Fruit fly (Drosophila melanogaster) whole organism, embryonic: ENCODE measurements around the gene CG5107.

ENCODE experiments used
- Ada2b ChIP-seq: fragments of 200-800 bp; sonication (Bioruptor generic); IDR thresholded peaks from 2 replicates; pipeline ENCODE4 v1.3.6; 2022; ENCODE audit warnings: missing biosample characterization, missing genetic modification characterization
- Adf1 ChIP-seq: fragments of 200-800 bp; sonication (Bioruptor generic); IDR thresholded peaks from 2 replicates; pipeline ENCODE4 v1.3.6; 2022; ENCODE audit warnings: missing biosample characterization, missing genetic modification characterization
- Bgb ChIP-seq: fragments of 200-800 bp; sonication (Bioruptor generic); IDR thresholded peaks from 2 replicates; pipeline ENCODE4 v1.3.6; 2022; ENCODE audit warnings: missing biosample characterization, missing genetic modification characterization; ENCODE audit not compliant: partially characterized antibody
- CG1024 ChIP-seq: fragments of 200-800 bp; sonication (Bioruptor generic); IDR thresholded peaks from 2 replicates; pipeline ENCODE4 v1.3.6; 2022; ENCODE audit warnings: missing biosample characterization, missing genetic modification characterization
- CG10431 ChIP-seq: fragments of 200-800 bp; sonication (Bioruptor generic); optimal IDR thresholded peaks from 3 replicates; lab custom pipeline; 2018; ENCODE audit warnings: missing biosample characterization, mild to moderate bottlenecking, missing genetic modification characterization
- CG10959 ChIP-seq: fragments of 200-800 bp; sonication (Bioruptor generic); IDR thresholded peaks from 2 replicates; pipeline ENCODE4 v1.3.6; 2022; ENCODE audit warnings: missing biosample characterization, missing genetic modification characterization
- CG11723 ChIP-seq: fragments of 200-800 bp; sonication (Bioruptor generic); optimal IDR thresholded peaks from 2 replicates; lab custom pipeline; 2017; ENCODE audit warnings: missing biosample characterization, mild to moderate bottlenecking, missing genetic modification characterization
- CG1233 ChIP-seq: fragments of 200-800 bp; sonication (Bioruptor generic); optimal IDR thresholded peaks from 4 replicates; lab custom pipeline; 2018; ENCODE audit warnings: missing biosample characterization, mild to moderate bottlenecking, missing genetic modification characterization
- CG13287 ChIP-seq: fragments of 200-800 bp; sonication (Bioruptor generic); IDR thresholded peaks from 2 replicates; pipeline ENCODE4 v1.3.6; 2022; ENCODE audit warnings: missing biosample characterization, missing genetic modification characterization; ENCODE audit not compliant: partially characterized antibody
- CG13775 ChIP-seq: fragments of 200-800 bp; sonication (Bioruptor generic); optimal IDR thresholded peaks from 3 replicates; lab custom pipeline; 2017; ENCODE audit warnings: missing biosample characterization, mild to moderate bottlenecking, missing genetic modification characterization
- CG14965 ChIP-seq: fragments of 200-800 bp; sonication (Bioruptor generic); optimal IDR thresholded peaks from 2 replicates; lab custom pipeline; 2016; ENCODE audit warnings: missing biosample characterization, missing genetic modification characterization, borderline replicate concordance
- CG15479 ChIP-seq: fragments of 200-800 bp; sonication (Bioruptor generic); optimal IDR thresholded peaks from 3 replicates; lab custom pipeline; 2019; ENCODE audit warnings: missing biosample characterization, mild to moderate bottlenecking, missing genetic modification characterization, moderate library complexity
- CG2202 ChIP-seq: fragments of 200-800 bp; sonication (Bioruptor generic); optimal IDR thresholded peaks from 2 replicates; lab custom pipeline; 2018; ENCODE audit warnings: missing biosample characterization, mild to moderate bottlenecking, missing genetic modification characterization
- CG3407 ChIP-seq: fragments of 200-800 bp; sonication (Bioruptor generic); optimal IDR thresholded peaks from 2 replicates; lab custom pipeline; 2018; ENCODE audit warnings: missing biosample characterization, mild to moderate bottlenecking, missing genetic modification characterization
- CG7372 ChIP-seq: fragments of 200-800 bp; sonication (Bioruptor generic); IDR thresholded peaks from 2 replicates; pipeline ENCODE4 v1.3.6; 2022; ENCODE audit warnings: missing biosample characterization, missing genetic modification characterization
- CG9727 ChIP-seq: fragments of 200-800 bp; sonication (Bioruptor generic); optimal IDR thresholded peaks from 3 replicates; lab custom pipeline; 2017; ENCODE audit warnings: missing biosample characterization, mild to moderate bottlenecking, missing genetic modification characterization
- Deaf1 ChIP-seq: fragments of 200-800 bp; optimal IDR thresholded peaks from 3 replicates; lab custom pipeline; 2019; ENCODE audit warnings: missing biosample characterization, mild to moderate bottlenecking, missing genetic modification characterization, moderate library complexity
- Eip74EF ChIP-seq, 2 experiments: fragments of 200-800 bp in 1 of 2; fragments of >200 bp in 1 of 2; sonication (Bioruptor generic) in 1 of 2; optimal IDR thresholded peaks; 2 replicates each; lab custom pipeline; 2017 to 2019; ENCODE audit warnings: missing biosample characterization in 2 of 2, missing genetic modification characterization in 2 of 2, mild to moderate bottlenecking in 1 of 2, moderate library complexity in 1 of 2
- HLH3B ChIP-seq: fragments of 200-800 bp; sonication (Bioruptor generic); IDR thresholded peaks from 2 replicates; pipeline ENCODE4 v1.3.6; 2022; ENCODE audit warnings: missing biosample characterization, missing genetic modification characterization
- Hmx ChIP-seq: fragments of 200-800 bp; sonication (Bioruptor generic); optimal IDR thresholded peaks from 2 replicates; lab custom pipeline; 2016; ENCODE audit warnings: missing biosample characterization, missing genetic modification characterization
- Lhr ChIP-seq: fragments of 200-800 bp; sonication (Bioruptor generic); optimal IDR thresholded peaks from 3 replicates; lab custom pipeline; 2017; ENCODE audit warnings: mild to moderate bottlenecking, missing biosample characterization, missing genetic modification reagents, missing genetic modification characterization
- MBD-R2 ChIP-seq: fragments of 200-800 bp; sonication (Bioruptor generic); IDR thresholded peaks from 2 replicates; pipeline ENCODE4 v1.3.6; 2022; ENCODE audit warnings: missing biosample characterization, missing genetic modification characterization
- Nf-YB ChIP-seq: fragments of 200-800 bp; sonication (Bioruptor generic); optimal IDR thresholded peaks from 3 replicates; lab custom pipeline; 2019; ENCODE audit warnings: missing biosample characterization, mild to moderate bottlenecking, missing genetic modification characterization, moderate library complexity
- Ravus ChIP-seq: fragments of 200-800 bp; sonication (Bioruptor generic); IDR thresholded peaks from 2 replicates; pipeline ENCODE4 v1.3.6; 2022; ENCODE audit warnings: missing biosample characterization, missing genetic modification characterization
- Spps ChIP-seq: fragments of 200-800 bp; sonication (Bioruptor generic); optimal IDR thresholded peaks from 2 replicates; lab custom pipeline; 2018; ENCODE audit warnings: missing biosample characterization, mild to moderate bottlenecking, missing genetic modification characterization
- Vsx1 ChIP-seq: fragments of 200-800 bp; sonication (Bioruptor generic); optimal IDR thresholded peaks from 2 replicates; lab custom pipeline; 2017; ENCODE audit warnings: missing biosample characterization, mild to moderate bottlenecking, missing genetic modification characterization, missing genetic modification reagents
- aop ChIP-seq: fragments of 200-800 bp; sonication (Bioruptor generic); IDR thresholded peaks from 2 replicates; pipeline ENCODE4 v1.3.6; 2022; ENCODE audit warnings: missing biosample characterization, missing genetic modification characterization
- ap ChIP-seq: fragments of 200-800 bp; sonication (Bioruptor generic); IDR thresholded peaks from 2 replicates; pipeline ENCODE4 v1.3.6; 2022; ENCODE audit warnings: missing biosample characterization, missing genetic modification characterization
- ase ChIP-seq: fragments of 200-800 bp; sonication (Bioruptor generic); IDR thresholded peaks from 3 replicates; pipeline ENCODE4 v1.3.6; 2022; ENCODE audit warnings: missing biosample characterization, missing genetic modification characterization
- az2 ChIP-seq: fragments of 200-800 bp; sonication (Bioruptor generic); optimal IDR thresholded peaks from 3 replicates; lab custom pipeline; 2016; ENCODE audit warnings: missing biosample characterization, missing genetic modification characterization
- cg ChIP-seq: fragments of 200-800 bp; sonication (Bioruptor generic); optimal IDR thresholded peaks from 3 replicates; lab custom pipeline; 2019; ENCODE audit warnings: missing biosample characterization, mild to moderate bottlenecking, missing genetic modification characterization, moderate library complexity
- dati ChIP-seq: fragments of 200-800 bp; sonication (Bioruptor generic); IDR thresholded peaks from 2 replicates; pipeline ENCODE4 v1.3.6; 2022; ENCODE audit warnings: missing biosample characterization, missing genetic modification characterization
- dmrt99B ChIP-seq: fragments of 200-800 bp; sonication (Bioruptor generic); optimal IDR thresholded peaks from 2 replicates; lab custom pipeline; 2018; ENCODE audit warnings: missing biosample characterization, mild to moderate bottlenecking, missing genetic modification characterization, moderate library complexity
- emc ChIP-seq: fragments of 200-800 bp; sonication (Bioruptor generic); optimal IDR thresholded peaks from 2 replicates; lab custom pipeline; 2016; ENCODE audit warnings: missing biosample characterization, missing genetic modification characterization
- en ChIP-seq: fragments of 200-800 bp; sonication (Bioruptor generic); optimal IDR thresholded peaks from 2 replicates; lab custom pipeline; 2016; ENCODE audit warnings: missing biosample characterization, missing genetic modification characterization
- fd96Cb ChIP-seq: fragments of 200-800 bp; sonication (Bioruptor generic); optimal IDR thresholded peaks from 2 replicates; lab custom pipeline; 2018; ENCODE audit warnings: missing biosample characterization, mild to moderate bottlenecking, missing genetic modification characterization, moderate library complexity
- insv ChIP-seq, 2 experiments: fragments of 200-800 bp; sonication (Bioruptor generic); optimal IDR thresholded peaks; 3 replicates each; lab custom pipeline; 2016 to 2018; ENCODE audit warnings: missing biosample characterization in 2 of 2, missing genetic modification characterization in 2 of 2
- kay ChIP-seq: fragments of 200-800 bp; sonication (Bioruptor generic); optimal IDR thresholded peaks from 2 replicates; lab custom pipeline; 2016; ENCODE audit warnings: missing biosample characterization, missing genetic modification characterization
- kni ChIP-seq: fragments of 200-800 bp; sonication (Bioruptor generic); optimal IDR thresholded peaks from 3 replicates; lab custom pipeline; 2017; ENCODE audit warnings: mild to moderate bottlenecking, missing biosample characterization, missing genetic modification reagents, missing genetic modification characterization
- knrl ChIP-seq: fragments of 200-800 bp; sonication (Bioruptor generic); IDR thresholded peaks from 3 replicates; pipeline ENCODE4 v1.3.6; 2022; ENCODE audit warnings: missing biosample characterization, missing genetic modification characterization; ENCODE audit not compliant: partially characterized antibody
- lbe ChIP-seq: fragments of 200-800 bp; sonication (Bioruptor generic); optimal IDR thresholded peaks from 2 replicates; lab custom pipeline; 2016; ENCODE audit warnings: missing biosample characterization, mild to moderate bottlenecking, missing genetic modification characterization
- prd ChIP-seq, 3 experiments: fragments of >200 bp in 2 of 3; fragments of 200-800 bp in 1 of 3; sonication (Bioruptor generic) in 1 of 3; optimal IDR thresholded peaks in 2 of 3; IDR thresholded peaks in 1 of 3; 2 replicates in 2 of 3; 3 replicates in 1 of 3; pipeline versions ENCODE4 v1.3.6 to Lab custom; 2017 to 2022; ENCODE audit warnings: missing biosample characterization in 1 of 3, missing genetic modification characterization in 1 of 3
- psq ChIP-seq: fragments of 200-800 bp; sonication (Bioruptor generic); optimal IDR thresholded peaks from 2 replicates; lab custom pipeline; 2017; ENCODE audit warnings: missing biosample characterization, missing genetic modification characterization
- salm ChIP-seq: fragments of 200-800 bp; sonication (Bioruptor generic); optimal IDR thresholded peaks from 2 replicates; lab custom pipeline; 2018; ENCODE audit warnings: missing biosample characterization, mild to moderate bottlenecking, missing genetic modification characterization
- sc ChIP-seq, 3 experiments: fragments of >200 bp in 2 of 3; fragments of 200-800 bp in 1 of 3; sonication (Bioruptor generic) in 1 of 3; optimal IDR thresholded peaks; 2 replicates in 2 of 3; 3 replicates in 1 of 3; lab custom pipeline; 2017; ENCODE audit warnings: mild to moderate bottlenecking in 1 of 3, missing biosample characterization in 1 of 3, missing genetic modification characterization in 1 of 3, missing genetic modification reagents in 1 of 3
- tin ChIP-seq: fragments of 200-800 bp; sonication (Bioruptor generic); optimal IDR thresholded peaks from 3 replicates; lab custom pipeline; 2016; ENCODE audit warnings: missing biosample characterization, missing genetic modification characterization

CG5107 gene

DNA sequence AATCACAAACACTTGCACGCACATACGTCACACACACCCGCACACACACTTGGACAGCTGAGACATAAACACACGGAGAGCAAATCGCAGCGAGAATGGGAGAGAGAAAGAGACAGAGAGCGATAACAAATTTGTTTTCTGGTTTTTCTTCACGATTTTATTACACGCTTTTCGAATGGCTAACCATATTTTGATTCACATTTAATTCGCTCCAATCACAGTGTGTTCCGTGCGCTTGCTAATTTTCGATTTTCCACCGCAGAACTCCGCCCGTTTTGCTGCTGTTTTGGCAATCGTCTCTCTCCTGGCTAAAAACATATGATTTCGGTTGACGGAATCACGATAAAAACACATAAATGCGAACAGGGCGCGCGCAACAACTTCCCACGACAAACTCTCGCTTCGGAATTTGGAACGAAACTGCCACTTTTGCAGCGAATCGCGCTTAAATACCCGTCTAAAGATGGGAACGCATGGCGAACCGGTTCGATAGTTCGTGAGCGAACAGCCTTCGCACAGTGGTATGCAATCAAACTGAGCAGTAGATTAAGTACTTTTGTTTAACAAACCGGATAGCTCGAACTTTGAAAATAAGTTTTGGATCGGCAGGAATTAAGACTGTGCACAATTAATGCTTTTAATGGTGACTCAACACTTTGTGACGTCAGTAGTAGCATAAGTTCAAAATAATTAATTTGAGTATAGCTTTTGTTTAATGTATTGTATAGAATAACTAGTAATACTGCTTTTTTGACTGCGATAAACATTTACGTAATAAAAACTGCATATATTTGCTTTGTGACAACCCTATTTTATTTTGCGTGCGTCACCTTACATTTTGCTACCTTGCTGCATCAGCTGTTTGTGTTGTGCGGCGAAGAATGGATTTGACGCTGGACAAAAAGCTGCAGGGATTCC is 32.1 kb upstream of the CG5107 start, which contains the start of the genes Fur1 and Vps33B (continued):
- peak; percentile 93 for TF ChIP-seq CG7372
- peak; percentile 75 for TF ChIP-seq CG14965 (GFP tag; lab: Kevin White, UChicago)
- TF ChIP-seq prd (optimal IDR thresholded peaks at IDR 0.05; lab: Kevin White, UChicago), result no peak
- peak; percentile 97 for TF ChIP-seq prd (GFP tag; IDR thresholded peaks at IDR 0.05; lab: Robert Waterston, UW)
- peak; percentile 84 for TF ChIP-seq dati
- peak; percentile 99 for TF ChIP-seq CG13775
- no peak; the same call in 1 of the 2 replicates for TF ChIP-seq aop (GFP tag; lab: Robert Waterston, UW)
- peak; percentile 80 for TF ChIP-seq Ravus (GFP tag; lab: Robert Waterston, UW)
- peak; percentile 94 for TF ChIP-seq en (GFP tag; lab: Kevin White, UChicago)
- TF ChIP-seq Ada2b, result peak; percentile 95
- TF ChIP-seq Deaf1 (tag; lab: Kevin White, UChicago), result peak; percentile 84
- peak; percentile 92 for TF ChIP-seq kni (GFP tag; lab: Kevin White, UChicago)
- TF ChIP-seq Spps (tag; lab: Kevin White, UChicago), result peak; percentile 93
- peak; percentile 96 for TF ChIP-seq emc
- peak; percentile 99 for TF ChIP-seq CG9727 (GFP tag; lab: Kevin White, UChicago)
- TF ChIP-seq sc (optimal IDR thresholded peaks at IDR 0.05; lab: Kevin White, UChicago), result no peak
- peak; percentile 96 for TF ChIP-seq sc (GFP tag; optimal IDR thresholded peaks at IDR 0.05; lab: Kevin White, UChicago)
- TF ChIP-seq fd96Cb, result peak; percentile 96
- TF ChIP-seq CG1233, result peak; percentile 96
- peak; percentile 96 for TF ChIP-seq Hmx (GFP tag; lab: Kevin White, UChicago)
- TF ChIP-seq ap, result peak; percentile 85
- TF ChIP-seq az2 (GFP tag; lab: Kevin White, UChicago), result peak; percentile 98
- peak; percentile 96 for TF ChIP-seq CG11723 (GFP tag; lab: Kevin White, UChicago)
- TF ChIP-seq cg, result peak; percentile 95
- TF ChIP-seq MBD-R2, result peak; percentile 95
- TF ChIP-seq CG2202, result peak; percentile 91
- TF ChIP-seq kay (GFP tag; lab: Kevin White, UChicago), result peak; percentile 97
- peak; percentile 95 for TF ChIP-seq HLH3B (GFP tag; lab: Robert Waterston, UW)
- TF ChIP-seq CG3407 (GFP tag; lab: Kevin White, UChicago), result peak; percentile 92
- peak; percentile 93 for TF ChIP-seq salm (tag; lab: Kevin White, UChicago)
- peak; percentile 99 for TF ChIP-seq tin (GFP tag; lab: Kevin White, UChicago)
- TF ChIP-seq insv (GFP tag; optimal IDR thresholded peaks at IDR 0.05; lab: Kevin White, UChicago), result peak; percentile 62 to 80
- peak; percentile 97 for TF ChIP-seq dmrt99B (tag; lab: Kevin White, UChicago)
- peak; percentile 72 for TF ChIP-seq Adf1 (GFP tag; lab: Robert Waterston, UW)
- peak; percentile 94 for TF ChIP-seq ase (GFP tag; lab: Robert Waterston, UW)
- TF ChIP-seq Nf-YB (GFP tag; lab: Kevin White, UChicago), result peak; percentile 84
- TF ChIP-seq Vsx1 (GFP tag; lab: Kevin White, UChicago), result peak; percentile 92
- TF ChIP-seq CG15479 (GFP tag; lab: Kevin White, UChicago), result peak; percentile 27
- peak; percentile 87; the same call in 1 of the 2 replicates for TF ChIP-seq CG10959 (GFP tag; lab: Robert Waterston, UW)
- peak; percentile 94 for TF ChIP-seq lbe (GFP tag; lab: Kevin White, UChicago)
- peak; percentile 86 for TF ChIP-seq CG10431
- peak; percentile 90 for TF ChIP-seq Bgb
- peak; percentile 81 for TF ChIP-seq CG1024 (GFP tag; lab: Robert Waterston, UW)
- peak in 1 of 2 experiments; percentile 90 for TF ChIP-seq Eip74EF (GFP tag; optimal IDR thresholded peaks at IDR 0.05; lab: Kevin White, UChicago)
- TF ChIP-seq CG13287, result peak; percentile 80
- peak; percentile 89 for TF ChIP-seq psq
- TF ChIP-seq Lhr, result peak; percentile 94
- TF ChIP-seq knrl (GFP tag; lab: Robert Waterston, UW), result peak; percentile 81
